Fruit fly (Drosophila melanogaster) Kc167 (cell line): ENCODE data around the gene Orct2.

Experiments
- Sin3A ChIP-seq: fragments of >200 bp; optimal IDR thresholded peaks from 2 replicates; lab custom pipeline; 2018; ENCODE audit warnings: missing external identifiers
- h ChIP-seq: fragments of >200 bp; optimal IDR thresholded peaks from 3 replicates; lab custom pipeline; 2018; ENCODE audit warnings: missing external identifiers
- psq ChIP-seq: fragments of >200 bp; optimal IDR thresholded peaks from 2 replicates; lab custom pipeline; 2017; ENCODE audit warnings: missing external identifiers
- ttk ChIP-seq: sonication (Bioruptor generic); optimal IDR thresholded peaks from 2 replicates; lab custom pipeline; 2017; ENCODE audit warnings: missing external identifiers

- TF ChIP-seq ttk (lab: Kevin White, UChicago) (no peak), Sin3A (lab: Kevin White, UChicago) (no peak), h (lab: Kevin White, UChicago) (no peak), psq (no peak)
Observed at dm6 chr3R:24226744-24227143, 46.1 kb upstream of the Orct2 start, which contains the start of the genes Spps and CG13609.
